Worm (Caenorhabditis elegans): ENCODE results near the gene swt-6.
A peak's percentile ranks its signal among the peaks of the same experiment; 100 is the strongest.

Gene swt-6

ce11 chrV:13961927-13962419 lies 7.8 kb downstream of the swt-6 start, which contains the start of the genes algn-13 and R10D12.13 (continued):
- no peak for TF ChIP-seq Y67H2A.10 (GFP tag; conservative IDR thresholded peaks at IDR 0.05)
- TF ChIP-seq hrde-1 (tag; optimal IDR thresholded peaks at IDR 0.05; ENCODE audit: borderline replicate concordance), result peak; percentile 9
- TF ChIP-seq egrh-3 (GFP tag; IDR thresholded peaks at IDR 0.05), result no peak
- TF ChIP-seq aptf-2 (GFP tag; conservative IDR thresholded peaks at IDR 0.05), result no peak
- TF ChIP-seq T07F8.4 (tag; optimal IDR thresholded peaks at IDR 0.05), result no peak
- peak; percentile 79 for TF ChIP-seq ZK185.1 (tag; optimal IDR thresholded peaks at IDR 0.05; ENCODE audit: poor library complexity, severe bottlenecking)
- no peak for TF ChIP-seq Y53G8AR.9 (GFP tag; conservative IDR thresholded peaks at IDR 0.05)
- no peak for TF ChIP-seq F39B2.1 (GFP tag; IDR thresholded peaks at IDR 0.05)
- TF ChIP-seq pha-4 (tag; optimal IDR thresholded peaks at IDR 0.05), result no peak
- TF ChIP-seq F52B5.7 (tag; optimal IDR thresholded peaks at IDR 0.05), result no peak
- peak; percentile 41 for TF ChIP-seq tlf-1 (GFP tag; optimal IDR thresholded peaks at IDR 0.05)
- no peak for TF ChIP-seq F57A8.1 (GFP tag; optimal IDR thresholded peaks at IDR 0.05)
- no peak for TF ChIP-seq K11D2.4 (GFP tag; IDR thresholded peaks at IDR 0.05)
- peak; percentile 78 for TF ChIP-seq pbrm-1 (GFP tag; IDR thresholded peaks at IDR 0.05)
- peak; percentile 85 for TF ChIP-seq snpc-1.3 (tag; optimal IDR thresholded peaks at IDR 0.05; ENCODE audit: insufficient read depth)
- no peak for TF ChIP-seq hlh-12 (tag; optimal IDR thresholded peaks at IDR 0.05)
- TF ChIP-seq lsl-1 (GFP tag; optimal IDR thresholded peaks at IDR 0.05), result peak; percentile 52
- TF ChIP-seq nfya-1 (tag; optimal IDR thresholded peaks at IDR 0.05; ENCODE audit: borderline replicate concordance, insufficient read depth), result no peak
- TF ChIP-seq unc-130 (GFP tag; optimal IDR thresholded peaks at IDR 0.05), result peak; percentile 41
- TF ChIP-seq snpc-1.1 (tag; optimal IDR thresholded peaks at IDR 0.05; ENCODE audit: insufficient read depth), result peak; percentile 82
- no peak for TF ChIP-seq F57C9.4 (tag; optimal IDR thresholded peaks at IDR 0.05)
- peak; percentile 71 for TF ChIP-seq D2030.7 (GFP tag; IDR thresholded peaks at IDR 0.05)
- peak; percentile 65 for TF ChIP-seq xnd-1 (tag; optimal IDR thresholded peaks at IDR 0.05)
- peak; percentile 76 for TF ChIP-seq madf-8 (GFP tag; conservative IDR thresholded peaks at IDR 0.05)
- TF ChIP-seq bed-2 (GFP tag; IDR thresholded peaks at IDR 0.05), result no peak
- TF ChIP-seq rpc-1 (optimal IDR thresholded peaks at IDR 0.05), result peak; percentile 44
- TF ChIP-seq rpc-1 (tag; optimal IDR thresholded peaks at IDR 0.05), result no peak
- TF ChIP-seq cebp-1 (GFP tag; IDR thresholded peaks at IDR 0.05), result no peak
- peak; percentile 65 for TF ChIP-seq cebp-1 (tag; optimal IDR thresholded peaks at IDR 0.05)
- TF ChIP-seq unc-62 (GFP tag; optimal IDR thresholded peaks at IDR 0.05), result no peak
- peak; percentile 49; the same call in 1 of the 2 replicates for TF ChIP-seq C06A6.2 (GFP tag; conservative IDR thresholded peaks at IDR 0.05)
- peak; percentile 75 for TF ChIP-seq mcd-1 (GFP tag; IDR thresholded peaks at IDR 0.05)
- peak; percentile 76 for TF ChIP-seq ceh-100 (GFP tag; IDR thresholded peaks at IDR 0.05)
- no peak for TF ChIP-seq mes-4 (tag; optimal IDR thresholded peaks at IDR 0.05)
- peak; percentile 57; the same call in 1 of the 2 replicates for TF ChIP-seq rcor-1 (GFP tag; IDR thresholded peaks at IDR 0.05)
- TF ChIP-seq Y56A3A.18 (GFP tag; IDR thresholded peaks at IDR 0.05), result no peak
- TF ChIP-seq dpl-1 (GFP tag; optimal IDR thresholded peaks at IDR 0.05), result peak; percentile 51
- TF ChIP-seq chd-7 (tag; optimal IDR thresholded peaks at IDR 0.05), result no peak
- no peak for TF ChIP-seq B0035.1 (tag; optimal IDR thresholded peaks at IDR 0.05)
- no peak for TF ChIP-seq madf-3 (GFP tag; IDR thresholded peaks at IDR 0.05)
- TF ChIP-seq lin-35 (GFP tag; optimal IDR thresholded peaks at IDR 0.05), result peak in 2 of 3 experiments; percentile 16 to 68
- no peak for TF ChIP-seq aptf-3 (GFP tag; IDR thresholded peaks at IDR 0.05)
- TF ChIP-seq snpc-3.4 (tag; optimal IDR thresholded peaks at IDR 0.05), result peak; percentile 92
- no peak for TF ChIP-seq nfya-2 (GFP tag; IDR thresholded peaks at IDR 0.05)
- no peak for TF ChIP-seq madf-10 (tag; optimal IDR thresholded peaks at IDR 0.05)
- no peak for TF ChIP-seq die-1 (tag; optimal IDR thresholded peaks at IDR 0.05)
- TF ChIP-seq cebp-2 (GFP tag; IDR thresholded peaks at IDR 0.05), result no peak
- no peak for TF ChIP-seq K12H6.12 (tag; optimal IDR thresholded peaks at IDR 0.05)
- no peak for TF ChIP-seq let-526 (GFP tag; IDR thresholded peaks at IDR 0.05)

Data from whole organism, young adult.